Fruit fly (Drosophila melanogaster): ENCODE data around the gene CG13318.

CG13318 gene

dm6 chr3R:8812342-8812966, 40.0 kb upstream of the CG13318 start (continued):
- TF ChIP-seq pros (GFP tag; optimal IDR thresholded peaks at IDR 0.05) (peak; percentile 82), Adf1 (GFP tag; IDR thresholded peaks at IDR 0.05) (no peak; the same call in 1 of the 2 replicates), CG7745 (tag; optimal IDR thresholded peaks at IDR 0.05) (no peak), CG9437 (GFP tag; optimal IDR thresholded peaks at IDR 0.05) (no peak), CG1233 (GFP tag; optimal IDR thresholded peaks at IDR 0.05) (no peak), crol (GFP tag; IDR thresholded peaks at IDR 0.05) (peak; percentile 43; the same call in 1 of the 2 replicates), vnd (GFP tag; IDR thresholded peaks at IDR 0.05; ENCODE audit: partially characterized antibody) (no peak), toy (GFP tag; IDR thresholded peaks at IDR 0.05) (peak; percentile 41; the same call in 1 of the 2 replicates), gsb (GFP tag; IDR thresholded peaks at IDR 0.05) (no peak), Mrtf (GFP tag; IDR thresholded peaks at IDR 0.05) (peak; percentile 33; the same call in 1 of the 3 replicates), trem (tag; optimal IDR thresholded peaks at IDR 0.05) (no peak), CG5180 (GFP tag; optimal IDR thresholded peaks at IDR 0.05) (no peak), salm (tag; optimal IDR thresholded peaks at IDR 0.05) (peak; percentile 26), Hr51 (GFP tag; optimal IDR thresholded peaks at IDR 0.05) (peak; percentile 8 to 45), CG3847 (GFP tag; IDR thresholded peaks at IDR 0.05) (no peak), Sry-δ (GFP tag; optimal IDR thresholded peaks at IDR 0.05) (no peak), crc (GFP tag; optimal IDR thresholded peaks at IDR 0.05) (peak; percentile 6), CG10321 (GFP tag; IDR thresholded peaks at IDR 0.05) (peak; percentile 44; the same call in 1 of the 2 replicates), lola (GFP tag; optimal IDR thresholded peaks at IDR 0.05) (peak in 1 of 3 experiments; percentile 16), Dfd (GFP tag; optimal IDR thresholded peaks at IDR 0.05) (no peak), dpn (GFP tag; optimal IDR thresholded peaks at IDR 0.05) (peak; percentile 43 to 44), Blimp-1 (GFP tag; optimal IDR thresholded peaks at IDR 0.05) (peak; percentile 42), CG3065 (GFP tag; optimal IDR thresholded peaks at IDR 0.05) (no peak), dimm (GFP tag; IDR thresholded peaks at IDR 0.05) (no peak), tgo (GFP tag; IDR thresholded peaks at IDR 0.05) (peak; percentile 59), sob (GFP tag; IDR thresholded peaks at IDR 0.05) (peak; percentile 33; the same call in 1 of the 2 replicates), Drgx (GFP tag; IDR thresholded peaks at IDR 0.05) (peak; percentile 94), CG31388 (GFP tag; optimal IDR thresholded peaks at IDR 0.05) (no peak), CG5245 (GFP tag; optimal IDR thresholded peaks at IDR 0.05) (no peak), BtbVII (GFP tag; optimal IDR thresholded peaks at IDR 0.05) (no peak), CG10267 (tag; optimal IDR thresholded peaks at IDR 0.05) (peak; percentile 20), ase (GFP tag; IDR thresholded peaks at IDR 0.05) (peak; percentile 56; the same call in 1 of the 3 replicates), BEAF-32 (GFP tag; optimal IDR thresholded peaks at IDR 0.05) (no peak), Hr78 (GFP tag; optimal IDR thresholded peaks at IDR 0.05) (peak in 1 of 2 experiments; percentile 36), crp (GFP tag; optimal IDR thresholded peaks at IDR 0.05) (no peak), chm (GFP tag; IDR thresholded peaks at IDR 0.05) (peak; percentile 73; the same call in 1 of the 2 replicates), cas (GFP tag; IDR thresholded peaks at IDR 0.05) (peak; percentile 14; the same call in 1 of the 2 replicates), CG13424 (tag; optimal IDR thresholded peaks at IDR 0.05) (peak; percentile 16), fru (optimal IDR thresholded peaks at IDR 0.05) (no peak), slou (GFP tag; optimal IDR thresholded peaks at IDR 0.05) (peak; percentile 45), nerfin-2 (GFP tag; IDR thresholded peaks at IDR 0.05; ENCODE audit: partially characterized antibody) (no peak), Bteb2 (GFP tag; optimal IDR thresholded peaks at IDR 0.05) (no peak), twi (tag; optimal IDR thresholded peaks at IDR 0.05) (no peak), HLHmδ (GFP tag; optimal IDR thresholded peaks at IDR 0.05) (no peak), CG13296 (GFP tag; optimal IDR thresholded peaks at IDR 0.05) (peak; percentile 40), unc-4 (GFP tag; IDR thresholded peaks at IDR 0.05; ENCODE audit: partially characterized antibody) (no peak), eve (GFP tag; optimal IDR thresholded peaks at IDR 0.05) (peak in 1 of 2 experiments; percentile 83), Bdp1 (GFP tag; optimal IDR thresholded peaks at IDR 0.05) (peak; percentile 51)

All from whole organism, embryonic.